Worm (Caenorhabditis elegans) whole organism, mixed stage, embryonic: ENCODE results near the gene hil-6.

Source experiments
- elt-3 ChIP-seq: fragments of 150-350 bp; optimal IDR thresholded peaks from 2 replicates; lab custom pipeline; 2014; ENCODE audit warnings: missing biosample characterization, missing genetic modification characterization
- flh-1 ChIP-seq: fragments of 200-800 bp; sonication (Bioruptor generic); optimal IDR thresholded peaks from 2 replicates; lab custom pipeline; 2018; ENCODE audit warnings: mild to moderate bottlenecking, missing genetic modification characterization, moderate library complexity, missing compliant biosample characterization
- lin-13 ChIP-seq: fragments of 150-350 bp; optimal IDR thresholded peaks from 2 replicates; lab custom pipeline; 2014; ENCODE audit warnings: missing biosample characterization, missing genetic modification characterization
- lin-32 ChIP-seq: fragments of 200-800 bp; sonication (Bioruptor generic); optimal IDR thresholded peaks from 2 replicates; lab custom pipeline; 2018; ENCODE audit warnings: mild to moderate bottlenecking, missing genetic modification characterization, missing compliant biosample characterization
- mep-1 ChIP-seq: fragments of 150-350 bp; optimal IDR thresholded peaks from 2 replicates; lab custom pipeline; 2017; ENCODE audit warnings: missing biosample characterization, missing genetic modification reagents, missing genetic modification characterization, inconsistent platforms
- nhr-12 ChIP-seq: fragments of 150-350 bp; optimal IDR thresholded peaks from 2 replicates; lab custom pipeline; 2014; ENCODE audit warnings: missing biosample characterization, missing genetic modification characterization
- nhr-28 ChIP-seq: fragments of 150-350 bp; optimal IDR thresholded peaks from 2 replicates; lab custom pipeline; 2014; ENCODE audit warnings: missing biosample characterization, missing genetic modification characterization
- nhr-76 ChIP-seq: sonication (generic microtip); optimal IDR thresholded peaks from 2 replicates; lab custom pipeline; 2017; ENCODE audit warnings: missing biosample characterization, missing genetic modification characterization
- pha-4 ChIP-seq: fragments of 150-350 bp; optimal IDR thresholded peaks from 2 replicates; lab custom pipeline; 2018; ENCODE audit warnings: missing biosample characterization, missing genetic modification reagents, missing genetic modification characterization
- snpc-4 ChIP-seq: fragments of 150-350 bp; optimal IDR thresholded peaks from 2 replicates; lab custom pipeline; 2014; ENCODE audit warnings: missing biosample characterization, missing genetic modification characterization
- sptf-1 ChIP-seq: sonication (generic microtip); optimal IDR thresholded peaks from 2 replicates; lab custom pipeline; 2017; ENCODE audit warnings: mild to moderate bottlenecking, missing genetic modification characterization, moderate library complexity, missing compliant biosample characterization
- unc-39 ChIP-seq: fragments of 150-350 bp; optimal IDR thresholded peaks from 2 replicates; lab custom pipeline; 2014; ENCODE audit warnings: missing biosample characterization, missing genetic modification characterization
- unc-62 ChIP-seq: fragments of 150-350 bp; optimal IDR thresholded peaks from 2 replicates; lab custom pipeline; 2014; ENCODE audit warnings: missing biosample characterization, missing genetic modification reagents, missing genetic modification characterization

DNA sequence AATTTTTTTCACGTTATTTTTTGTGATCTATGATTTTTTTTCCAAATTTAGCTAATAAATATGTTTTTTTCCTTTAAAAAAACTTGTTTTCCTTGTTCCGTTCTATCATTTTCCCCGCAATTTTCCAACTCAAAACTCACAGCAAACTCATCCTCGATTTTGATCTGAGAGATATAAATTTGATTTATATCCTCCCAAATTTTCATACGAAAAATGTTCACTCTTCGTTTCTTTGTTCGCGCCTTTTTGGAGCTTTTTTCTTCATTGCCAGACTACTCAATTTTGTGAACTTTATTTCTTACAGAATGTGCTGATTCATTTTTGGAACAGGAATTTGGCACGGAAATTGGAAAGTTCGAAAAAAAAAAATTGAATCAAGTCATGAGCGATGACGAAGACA is 12.7 kb downstream of the hil-6 start, which contains the start of gene F59A7.14:
- TF ChIP-seq elt-3 (tag; lab: Kevin White, UChicago) (no peak), unc-62 (GFP tag; lab: Kevin White, UChicago) (no peak), mep-1 (tag; lab: Kevin White, UChicago) (no peak), nhr-12 (tag; lab: Kevin White, UChicago) (no peak), pha-4 (no peak), lin-32 (GFP tag; lab: Kevin White, UChicago) (no peak), nhr-76 (tag; lab: Kevin White, UChicago) (no peak), unc-39 (tag; lab: Kevin White, UChicago) (no peak), lin-13 (tag; lab: Kevin White, UChicago) (no peak), sptf-1 (no peak), flh-1 (GFP tag; lab: Kevin White, UChicago) (no peak), snpc-4 (tag; lab: Kevin White, UChicago) (no peak), nhr-28 (tag; lab: Kevin White, UChicago) (no peak)
